Fruit fly (Drosophila melanogaster) whole organism, embryonic: ENCODE data around the gene Zir.

Experiments
- ATbp ChIP-seq: fragments of 200-800 bp; sonication (Bioruptor generic); optimal IDR thresholded peaks from 2 replicates; lab custom pipeline; 2017; ENCODE audit warnings: missing biosample characterization, mild to moderate bottlenecking, missing genetic modification characterization, missing genetic modification reagents
- B-H1 ChIP-seq: fragments of 200-800 bp; sonication (Bioruptor generic); IDR thresholded peaks from 3 replicates; pipeline ENCODE4 v1.3.6; 2022; ENCODE audit warnings: missing biosample characterization, missing genetic modification characterization
- Bteb2 ChIP-seq: fragments of 200-800 bp; sonication (Bioruptor generic); optimal IDR thresholded peaks from 2 replicates; lab custom pipeline; 2016; ENCODE audit warnings: missing biosample characterization, missing genetic modification characterization
- CG10979 ChIP-seq: fragments of 200-800 bp; sonication (Bioruptor generic); optimal IDR thresholded peaks from 2 replicates; lab custom pipeline; 2018; ENCODE audit warnings: missing biosample characterization, mild to moderate bottlenecking, missing genetic modification characterization, moderate library complexity
- CG11723 ChIP-seq: fragments of 200-800 bp; sonication (Bioruptor generic); optimal IDR thresholded peaks from 2 replicates; lab custom pipeline; 2017; ENCODE audit warnings: missing biosample characterization, mild to moderate bottlenecking, missing genetic modification characterization
- CG12744 ChIP-seq: fragments of 200-800 bp; sonication (Bioruptor generic); optimal IDR thresholded peaks from 2 replicates; lab custom pipeline; 2016; ENCODE audit warnings: missing biosample characterization, missing genetic modification characterization
- CG13894 ChIP-seq: fragments of 200-800 bp; sonication (Bioruptor generic); optimal IDR thresholded peaks from 3 replicates; lab custom pipeline; 2018; ENCODE audit warnings: missing biosample characterization, mild to moderate bottlenecking, missing genetic modification characterization, moderate library complexity
- CG1529 ChIP-seq: fragments of 200-800 bp; sonication (Bioruptor generic); optimal IDR thresholded peaks from 3 replicates; lab custom pipeline; 2018; ENCODE audit warnings: missing biosample characterization, missing genetic modification characterization
- CG15601 ChIP-seq: fragments of 200-800 bp; sonication (Bioruptor generic); optimal IDR thresholded peaks from 3 replicates; lab custom pipeline; 2019; ENCODE audit warnings: missing biosample characterization, mild to moderate bottlenecking, missing genetic modification characterization, moderate library complexity
- CG17328 ChIP-seq: fragments of 200-800 bp; sonication (Bioruptor generic); IDR thresholded peaks from 2 replicates; pipeline ENCODE4 v1.3.6; 2022; ENCODE audit warnings: missing biosample characterization, missing genetic modification characterization
- CG2199 ChIP-seq: fragments of 200-800 bp; sonication (Bioruptor generic); IDR thresholded peaks from 3 replicates; pipeline ENCODE4 v1.3.6; 2022; ENCODE audit warnings: missing biosample characterization, missing genetic modification characterization
- CG4404 ChIP-seq: fragments of 200-800 bp; sonication (Bioruptor generic); IDR thresholded peaks from 2 replicates; pipeline ENCODE4 v1.3.6; 2022; ENCODE audit warnings: missing biosample characterization, missing genetic modification characterization
- CG4617 ChIP-seq: fragments of 200-800 bp; sonication (Bioruptor generic); optimal IDR thresholded peaks from 3 replicates; lab custom pipeline; 2016; ENCODE audit warnings: missing biosample characterization, missing genetic modification characterization, borderline replicate concordance
- CG6272 ChIP-seq: fragments of 200-800 bp; sonication (Bioruptor generic); IDR thresholded peaks from 2 replicates; pipeline ENCODE4 v1.3.6; 2022; ENCODE audit warnings: missing biosample characterization, missing genetic modification characterization
- CG9876 ChIP-seq: fragments of 200-800 bp; sonication (Bioruptor generic); optimal IDR thresholded peaks from 2 replicates; lab custom pipeline; 2016; ENCODE audit warnings: missing biosample characterization, missing genetic modification characterization
- CTCF ChIP-seq: fragments of 200-800 bp; sonication (Bioruptor generic); optimal IDR thresholded peaks from 2 replicates; lab custom pipeline; 2017; ENCODE audit warnings: missing biosample characterization, mild to moderate bottlenecking, missing genetic modification characterization, moderate library complexity
- Chrac-16 ChIP-seq: fragments of 200-800 bp; sonication (Bioruptor generic); optimal IDR thresholded peaks from 3 replicates; lab custom pipeline; 2016; ENCODE audit warnings: missing biosample characterization, missing genetic modification characterization
- D19B ChIP-seq: fragments of 200-800 bp; sonication (Bioruptor generic); optimal IDR thresholded peaks from 2 replicates; lab custom pipeline; 2017; ENCODE audit warnings: missing biosample characterization, mild to moderate bottlenecking, missing genetic modification characterization
- Ets65A ChIP-seq: fragments of 200-800 bp; sonication (Bioruptor generic); peaks from one replicate; lab custom pipeline; 2016; ENCODE audit warnings: missing biosample characterization, missing genetic modification characterization
- Hmr ChIP-seq: fragments of 200-800 bp; sonication (Bioruptor generic); optimal IDR thresholded peaks from 3 replicates; lab custom pipeline; 2017; ENCODE audit warnings: mild to moderate bottlenecking, missing biosample characterization, missing genetic modification reagents, missing genetic modification characterization
- Hsf ChIP-seq: fragments of 200-800 bp; sonication (Bioruptor generic); optimal IDR thresholded peaks from 3 replicates; lab custom pipeline; 2016; ENCODE audit warnings: missing biosample characterization, missing genetic modification characterization
- Med ChIP-seq: fragments of 200-800 bp; sonication (Bioruptor generic); peaks from one replicate; lab custom pipeline; 2016; ENCODE audit warnings: missing biosample characterization, missing genetic modification characterization, mild to moderate bottlenecking, inconsistent platforms, moderate library complexity
- Myb ChIP-seq: fragments of 200-800 bp; sonication (Bioruptor generic); optimal IDR thresholded peaks from 2 replicates; lab custom pipeline; 2016; ENCODE audit warnings: missing biosample characterization, missing genetic modification characterization
- NFAT ChIP-seq: fragments of 200-800 bp; sonication (Bioruptor generic); IDR thresholded peaks from 2 replicates; pipeline ENCODE4 v1.3.6; 2022; ENCODE audit warnings: missing biosample characterization, missing genetic modification characterization
- Ptx1 ChIP-seq: fragments of 200-800 bp; sonication (Bioruptor generic); IDR thresholded peaks from 2 replicates; pipeline ENCODE4 v1.3.6; 2022; ENCODE audit warnings: missing biosample characterization, missing genetic modification characterization
- Six4 ChIP-seq: fragments of 200-800 bp; sonication (Bioruptor generic); optimal IDR thresholded peaks from 2 replicates; lab custom pipeline; 2016; ENCODE audit warnings: missing biosample characterization, missing genetic modification characterization
- Trl ChIP-seq, 3 experiments: fragments of >200 bp in 2 of 3; fragments of 200-800 bp in 1 of 3; sonication (Bioruptor generic) in 1 of 3; optimal IDR thresholded peaks; 2 replicates in 1 of 3; 3 replicates in 2 of 3; lab custom pipeline; 2016 to 2017; ENCODE audit warnings: missing biosample characterization in 1 of 3, missing genetic modification characterization in 1 of 3
- Xrp1 ChIP-seq: fragments of 200-800 bp; sonication (Bioruptor generic); IDR thresholded peaks from 2 replicates; pipeline ENCODE4 v1.3.6; 2022; ENCODE audit warnings: missing biosample characterization, missing genetic modification characterization
- ase ChIP-seq: fragments of 200-800 bp; sonication (Bioruptor generic); IDR thresholded peaks from 3 replicates; pipeline ENCODE4 v1.3.6; 2022; ENCODE audit warnings: missing biosample characterization, missing genetic modification characterization
- az2 ChIP-seq: fragments of 200-800 bp; sonication (Bioruptor generic); optimal IDR thresholded peaks from 3 replicates; lab custom pipeline; 2016; ENCODE audit warnings: missing biosample characterization, missing genetic modification characterization
- bbx ChIP-seq: fragments of 200-800 bp; sonication (Bioruptor generic); IDR thresholded peaks from 2 replicates; pipeline ENCODE4 v1.3.6; 2022; ENCODE audit warnings: missing biosample characterization, missing genetic modification characterization; ENCODE audit not compliant: partially characterized antibody
- br ChIP-seq: fragments of >200 bp; optimal IDR thresholded peaks from 2 replicates; lab custom pipeline; 2017
- ci ChIP-seq: fragments of 200-800 bp; sonication (Bioruptor generic); IDR thresholded peaks from 3 replicates; pipeline ENCODE4 v1.3.6; 2022; ENCODE audit warnings: missing biosample characterization, missing genetic modification characterization
- cwo ChIP-seq: fragments of 200-800 bp; sonication (Bioruptor generic); optimal IDR thresholded peaks from 3 replicates; lab custom pipeline; 2017; ENCODE audit warnings: missing biosample characterization, missing genetic modification characterization, mild to moderate bottlenecking, moderate library complexity, missing genetic modification reagents
- dimm ChIP-seq: fragments of 200-800 bp; sonication (Bioruptor generic); IDR thresholded peaks from 2 replicates; pipeline ENCODE4 v1.3.6; 2022; ENCODE audit warnings: missing biosample characterization, missing genetic modification characterization
- eve ChIP-seq, 2 experiments: fragments of >200 bp; optimal IDR thresholded peaks; 2 replicates each; lab custom pipeline; 2017; ENCODE audit warnings: missing biosample characterization in 2 of 2, missing genetic modification characterization in 2 of 2
- exex ChIP-seq: fragments of 200-800 bp; sonication (Bioruptor generic); optimal IDR thresholded peaks from 4 replicates; lab custom pipeline; 2018; ENCODE audit warnings: missing biosample characterization, mild to moderate bottlenecking, missing genetic modification characterization, moderate library complexity
- nom ChIP-seq: fragments of 200-800 bp; sonication (Bioruptor generic); optimal IDR thresholded peaks from 2 replicates; lab custom pipeline; 2017; ENCODE audit warnings: missing biosample characterization, missing genetic modification characterization, mild to moderate bottlenecking, moderate library complexity, missing genetic modification reagents
- odd ChIP-seq: fragments of 200-800 bp; sonication (Bioruptor generic); optimal IDR thresholded peaks from 2 replicates; lab custom pipeline; 2017; ENCODE audit warnings: missing biosample characterization, mild to moderate bottlenecking, missing genetic modification characterization
- phol ChIP-seq: fragments of 200-800 bp; sonication (Bioruptor generic); optimal IDR thresholded peaks from 3 replicates; lab custom pipeline; 2018; ENCODE audit warnings: missing biosample characterization, mild to moderate bottlenecking, missing genetic modification characterization, moderate library complexity
- ranshi ChIP-seq: fragments of 200-800 bp; sonication (Bioruptor generic); IDR thresholded peaks from 2 replicates; pipeline ENCODE4 v1.3.6; 2022; ENCODE audit warnings: missing biosample characterization, missing genetic modification characterization
- run ChIP-seq: fragments of 200-800 bp; sonication (Bioruptor generic); optimal IDR thresholded peaks from 3 replicates; lab custom pipeline; 2018; ENCODE audit warnings: missing biosample characterization, mild to moderate bottlenecking, missing genetic modification characterization
- scrt ChIP-seq: fragments of 200-800 bp; sonication (Bioruptor generic); optimal IDR thresholded peaks from 2 replicates; lab custom pipeline; 2018; ENCODE audit warnings: missing biosample characterization, mild to moderate bottlenecking, missing genetic modification characterization, moderate library complexity
- slbo ChIP-seq: fragments of 200-800 bp; sonication (Bioruptor generic); IDR thresholded peaks from 2 replicates; pipeline ENCODE4 v1.3.6; 2022; ENCODE audit warnings: missing biosample characterization, missing genetic modification characterization
- tll ChIP-seq, 2 experiments: fragments of 200-800 bp in 1 of 2; fragments of >200 bp in 1 of 2; sonication (Bioruptor generic) in 1 of 2; optimal IDR thresholded peaks; 2 replicates each; lab custom pipeline; 2017 to 2019; ENCODE audit warnings: missing biosample characterization in 2 of 2, missing genetic modification characterization in 2 of 2, mild to moderate bottlenecking in 1 of 2, moderate library complexity in 1 of 2
- twi ChIP-seq: fragments of 200-800 bp; optimal IDR thresholded peaks from 2 replicates; lab custom pipeline; 2019; ENCODE audit warnings: missing biosample characterization, mild to moderate bottlenecking, missing genetic modification characterization, moderate library complexity

The Zir gene

DNA sequence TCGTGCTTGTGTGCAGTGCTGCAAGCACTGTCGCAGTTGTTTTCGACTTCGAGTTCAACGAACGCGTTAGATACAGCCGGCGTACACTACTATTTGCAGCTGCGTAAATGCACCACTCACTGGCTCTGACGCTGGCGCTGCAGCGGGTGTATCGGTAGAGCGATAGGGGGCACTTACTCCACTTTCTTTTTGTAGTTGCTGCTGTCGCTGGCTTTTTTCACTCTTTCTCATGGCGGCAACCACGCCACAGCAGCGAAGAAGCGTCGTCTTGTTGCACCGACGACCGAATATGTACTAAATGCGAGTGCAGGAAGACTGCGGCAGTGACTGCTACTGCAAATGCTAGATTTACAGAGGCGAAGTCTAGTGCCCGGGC is 26.9 kb downstream of the Zir start, which contains the start of gene CG4822 (continued):
- no peak for TF ChIP-seq CG11723 (GFP tag; lab: Kevin White, UChicago)
- TF ChIP-seq twi (tag; lab: Kevin White, UChicago), result no peak
- TF ChIP-seq tll (GFP tag; optimal IDR thresholded peaks at IDR 0.05; lab: Kevin White, UChicago), result no peak
- 0 out of 2 replicates have a peak, but pooled peaks have one; percentile 34 for TF ChIP-seq CG6272 (GFP tag; lab: Robert Waterston, UW)
- peak; percentile 31 for TF ChIP-seq ATbp (GFP tag; lab: Kevin White, UChicago)
- TF ChIP-seq CG17328 (GFP tag; lab: Robert Waterston, UW), result 0 out of 2 replicates have a peak, but pooled peaks have one; percentile 15
- no peak for TF ChIP-seq CG4404 (GFP tag; lab: Robert Waterston, UW)
- TF ChIP-seq Hsf, result no peak
- no peak for TF ChIP-seq Chrac-16
- no peak for TF ChIP-seq B-H1 (GFP tag; lab: Robert Waterston, UW)
- TF ChIP-seq phol, result no peak
- TF ChIP-seq CG2199 (GFP tag; lab: Robert Waterston, UW), result peak; percentile 77
- TF ChIP-seq Med (GFP tag; lab: Kevin White, UChicago), result peak; percentile 44
- TF ChIP-seq scrt, result no peak
- no peak for TF ChIP-seq odd (GFP tag; lab: Kevin White, UChicago)
- peak; percentile 22 for TF ChIP-seq CG15601
- no peak; the same call in 1 of the 2 replicates for TF ChIP-seq Xrp1 (GFP tag; lab: Robert Waterston, UW)
- no peak for TF ChIP-seq cwo (GFP tag; lab: Kevin White, UChicago)
- TF ChIP-seq slbo, result no peak
- TF ChIP-seq Bteb2 (GFP tag; lab: Kevin White, UChicago), result no peak
- no peak for TF ChIP-seq CG12744 (GFP tag; lab: Kevin White, UChicago)

DNA sequence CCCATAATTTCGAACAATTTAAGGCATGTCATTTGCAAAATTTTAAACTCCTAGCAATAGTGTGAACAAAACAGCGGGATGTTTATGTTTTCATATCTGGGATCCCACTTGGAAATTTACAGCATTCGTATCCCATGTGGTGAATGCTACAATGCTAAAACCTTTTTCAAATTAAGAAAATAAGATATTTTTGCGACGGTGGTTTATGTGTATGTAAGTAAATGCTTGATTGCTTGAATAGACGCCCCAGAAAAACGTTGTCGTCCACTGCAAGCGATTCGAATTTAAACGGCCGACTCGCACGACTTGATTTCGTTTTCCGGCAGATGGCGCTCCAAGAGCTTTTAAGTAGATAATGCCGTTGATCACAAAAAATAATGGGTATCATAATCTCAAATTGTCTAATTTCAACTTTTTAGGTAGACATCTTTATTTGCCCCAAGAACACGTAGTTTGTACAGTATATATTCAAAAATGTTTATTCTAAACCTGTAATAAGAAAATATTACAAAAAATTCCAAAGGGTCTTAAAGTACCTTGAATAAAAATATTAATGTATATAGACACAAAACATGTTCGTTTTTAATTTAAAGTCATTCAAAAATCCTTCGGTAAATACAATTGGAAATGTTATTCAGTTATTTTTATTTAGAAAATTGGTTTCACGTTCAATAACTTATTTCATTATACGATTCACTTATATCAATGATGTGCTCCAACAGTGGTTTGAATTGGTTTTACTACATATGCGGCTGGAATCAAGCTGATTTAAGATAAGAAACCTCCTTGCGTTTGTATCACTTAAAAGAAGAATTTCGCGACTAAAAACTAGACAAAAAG is 27.8 kb downstream of the Zir start:
- peak in 1 of 2 experiments; percentile 55 for TF ChIP-seq eve (GFP tag; optimal IDR thresholded peaks at IDR 0.05; lab: Kevin White, UChicago)
- TF ChIP-seq Med (GFP tag; lab: Kevin White, UChicago), result peak; percentile 68
- no peak for TF ChIP-seq Six4
- TF ChIP-seq exex (tag; lab: Kevin White, UChicago), result no peak
- TF ChIP-seq dimm, result no peak
- TF ChIP-seq CG13894 (tag; lab: Kevin White, UChicago), result peak; percentile 26
- TF ChIP-seq br (lab: Kevin White, UChicago), result no peak
- peak; percentile 15; the same call in 1 of the 2 replicates for TF ChIP-seq bbx (GFP tag; lab: Robert Waterston, UW)
- 0 out of 2 replicates have a peak, but pooled peaks have one; percentile 9 for TF ChIP-seq ranshi
- TF ChIP-seq nom (GFP tag; lab: Kevin White, UChicago), result no peak
- 0 out of 3 replicates have a peak, but pooled peaks have one; percentile 6 for TF ChIP-seq ci (GFP tag; lab: Robert Waterston, UW)
- no peak for TF ChIP-seq CG4617 (GFP tag; lab: Kevin White, UChicago)
- peak; percentile 95 for TF ChIP-seq D19B (GFP tag; lab: Kevin White, UChicago)
- peak; percentile 96 for TF ChIP-seq Myb
- TF ChIP-seq CG9876 (GFP tag; lab: Kevin White, UChicago), result no peak
- TF ChIP-seq CG1529, result no peak
- no peak for TF ChIP-seq Hmr
- TF ChIP-seq ase, result no peak
- peak; percentile 94 for TF ChIP-seq CTCF (GFP tag; lab: Kevin White, UChicago)
- TF ChIP-seq Trl (optimal IDR thresholded peaks at IDR 0.05; lab: Kevin White, UChicago), result no peak
- TF ChIP-seq Trl (GFP tag; optimal IDR thresholded peaks at IDR 0.05; lab: Kevin White, UChicago), result no peak
- TF ChIP-seq run (tag; lab: Kevin White, UChicago), result no peak
- TF ChIP-seq Ptx1 (GFP tag; lab: Robert Waterston, UW), result no peak
- no peak for TF ChIP-seq az2 (GFP tag; lab: Kevin White, UChicago)
- TF ChIP-seq NFAT (GFP tag; lab: Robert Waterston, UW), result no peak
- TF ChIP-seq CG10979, result no peak
- TF ChIP-seq Ets65A (GFP tag; lab: Kevin White, UChicago), result peak; percentile 50
- TF ChIP-seq, all 482 proteins: peak for 10
